Fruit fly (Drosophila melanogaster) whole organism, embryonic: ENCODE measurements around the gene Tango2.

ENCODE experiments used
- Blimp-1 ChIP-seq: fragments of 200-800 bp; sonication (Bioruptor generic); optimal IDR thresholded peaks from 3 replicates; lab custom pipeline; 2018; ENCODE audit warnings: missing biosample characterization, missing genetic modification characterization, mild to moderate bottlenecking, moderate library complexity, missing genetic modification reagents
- CG10267 ChIP-seq: fragments of 200-800 bp; sonication (Bioruptor generic); optimal IDR thresholded peaks from 2 replicates; lab custom pipeline; 2018; ENCODE audit warnings: missing biosample characterization, mild to moderate bottlenecking, missing genetic modification characterization, moderate library complexity
- CG10979 ChIP-seq: fragments of 200-800 bp; sonication (Bioruptor generic); optimal IDR thresholded peaks from 2 replicates; lab custom pipeline; 2018; ENCODE audit warnings: missing biosample characterization, mild to moderate bottlenecking, missing genetic modification characterization, moderate library complexity
- CG11247 ChIP-seq: fragments of 200-800 bp; sonication (Bioruptor generic); IDR thresholded peaks from 2 replicates; pipeline ENCODE4 v1.3.6; 2022; ENCODE audit warnings: missing biosample characterization, missing genetic modification characterization
- CG11398 ChIP-seq: fragments of 200-800 bp; sonication (Bioruptor generic); optimal IDR thresholded peaks from 2 replicates; lab custom pipeline; 2016; ENCODE audit warnings: missing biosample characterization, missing genetic modification characterization
- CG11504 ChIP-seq: fragments of 200-800 bp; sonication (Bioruptor generic); optimal IDR thresholded peaks from 3 replicates; lab custom pipeline; 2019; ENCODE audit warnings: missing biosample characterization, mild to moderate bottlenecking, missing genetic modification characterization, moderate library complexity
- CG14441 ChIP-seq: fragments of 200-800 bp; sonication (Bioruptor generic); IDR thresholded peaks from 2 replicates; pipeline ENCODE4 v1.3.6; 2022; ENCODE audit warnings: missing biosample characterization, missing genetic modification characterization
- CG16779 ChIP-seq: fragments of 200-800 bp; sonication (Bioruptor generic); IDR thresholded peaks from 2 replicates; pipeline ENCODE4 v1.3.6; 2022; ENCODE audit warnings: missing biosample characterization, missing genetic modification characterization
- CG17912 ChIP-seq: fragments of 200-800 bp; sonication (Bioruptor generic); optimal IDR thresholded peaks from 2 replicates; lab custom pipeline; 2018; ENCODE audit warnings: missing biosample characterization, mild to moderate bottlenecking, missing genetic modification characterization
- CG2678 ChIP-seq: fragments of 200-800 bp; sonication (Bioruptor generic); optimal IDR thresholded peaks from 3 replicates; lab custom pipeline; 2019; ENCODE audit warnings: missing biosample characterization, mild to moderate bottlenecking, missing genetic modification characterization, moderate library complexity
- CG2875 ChIP-seq: fragments of 200-800 bp; sonication (Bioruptor generic); optimal IDR thresholded peaks from 2 replicates; lab custom pipeline; 2017; ENCODE audit warnings: missing biosample characterization, mild to moderate bottlenecking, missing genetic modification characterization, missing genetic modification reagents
- CG30403 ChIP-seq: fragments of 200-800 bp; sonication (Bioruptor generic); optimal IDR thresholded peaks from 3 replicates; lab custom pipeline; 2016; ENCODE audit warnings: missing biosample characterization, missing genetic modification characterization
- CG3163 ChIP-seq: fragments of 200-800 bp; sonication (Bioruptor generic); optimal IDR thresholded peaks from 3 replicates; lab custom pipeline; 2016; ENCODE audit warnings: missing biosample characterization, missing genetic modification characterization
- CG3726 ChIP-seq: fragments of 200-800 bp; sonication (Bioruptor generic); IDR thresholded peaks from 3 replicates; pipeline ENCODE4, ENCODE4 v1.3.6; 2022; ENCODE audit warnings: missing biosample characterization, missing genetic modification characterization
- CG4282 ChIP-seq: fragments of 200-800 bp; sonication (Bioruptor generic); optimal IDR thresholded peaks from 2 replicates; lab custom pipeline; 2016; ENCODE audit warnings: missing biosample characterization, missing genetic modification characterization
- CG4404 ChIP-seq: fragments of 200-800 bp; sonication (Bioruptor generic); IDR thresholded peaks from 2 replicates; pipeline ENCODE4 v1.3.6; 2022; ENCODE audit warnings: missing biosample characterization, missing genetic modification characterization
- CG5245 ChIP-seq: fragments of 200-800 bp; sonication (Bioruptor generic); optimal IDR thresholded peaks from 3 replicates; lab custom pipeline; 2016; ENCODE audit warnings: missing biosample characterization, missing genetic modification characterization
- CG6683 ChIP-seq: fragments of 200-800 bp; sonication (Bioruptor generic); optimal IDR thresholded peaks from 2 replicates; lab custom pipeline; 2017; ENCODE audit warnings: missing biosample characterization, mild to moderate bottlenecking, missing genetic modification characterization, missing genetic modification reagents
- CG6765 ChIP-seq: fragments of 200-800 bp; sonication (Bioruptor generic); optimal IDR thresholded peaks from 3 replicates; lab custom pipeline; 2017; ENCODE audit warnings: missing biosample characterization, mild to moderate bottlenecking, missing genetic modification characterization
- CG9215 ChIP-seq: fragments of 200-800 bp; sonication (Bioruptor generic); IDR thresholded peaks from 2 replicates; pipeline ENCODE4 v1.3.6; 2022; ENCODE audit warnings: missing biosample characterization, missing genetic modification characterization
- CG9876 ChIP-seq: fragments of 200-800 bp; sonication (Bioruptor generic); optimal IDR thresholded peaks from 2 replicates; lab custom pipeline; 2016; ENCODE audit warnings: missing biosample characterization, missing genetic modification characterization
- CG9932 ChIP-seq: fragments of 200-800 bp; sonication (Bioruptor generic); IDR thresholded peaks from 2 replicates; pipeline ENCODE4 v1.3.6; 2022; ENCODE audit warnings: missing biosample characterization, missing genetic modification characterization
- CoRest ChIP-seq: fragments of 200-800 bp; sonication (Bioruptor generic); optimal IDR thresholded peaks from 3 replicates; lab custom pipeline; 2018; ENCODE audit warnings: missing biosample characterization, mild to moderate bottlenecking, missing genetic modification characterization, moderate library complexity
- D ChIP-seq, 2 experiments: fragments of 200-800 bp in 1 of 2; fragments of >200 bp in 1 of 2; sonication (Bioruptor generic) in 1 of 2; optimal IDR thresholded peaks; 2 replicates in 1 of 2; 3 replicates in 1 of 2; lab custom pipeline; 2017; ENCODE audit warnings: mild to moderate bottlenecking in 1 of 2, missing biosample characterization in 1 of 2, missing genetic modification characterization in 1 of 2, missing genetic modification reagents in 1 of 2
- Dll ChIP-seq: fragments of 200-800 bp; sonication (Bioruptor generic); IDR thresholded peaks from 4 replicates; pipeline ENCODE4 v1.3.6; 2022; ENCODE audit warnings: missing biosample characterization, missing genetic modification characterization; ENCODE audit not compliant: partially characterized antibody
- Max ChIP-seq: fragments of 200-800 bp; sonication (Bioruptor generic); optimal IDR thresholded peaks from 2 replicates; lab custom pipeline; 2016; ENCODE audit warnings: missing biosample characterization, mild to moderate bottlenecking, missing genetic modification characterization
- Mes4 ChIP-seq: fragments of 200-800 bp; sonication (Bioruptor generic); optimal IDR thresholded peaks from 2 replicates; lab custom pipeline; 2016; ENCODE audit warnings: missing biosample characterization, missing genetic modification characterization
- Oaz ChIP-seq: fragments of 200-800 bp; sonication (Bioruptor generic); IDR thresholded peaks from 2 replicates; pipeline ENCODE4 v1.3.6; 2022; ENCODE audit warnings: missing biosample characterization, missing genetic modification characterization
- Opbp ChIP-seq: fragments of 200-800 bp; sonication (Bioruptor generic); IDR thresholded peaks from 3 replicates; pipeline ENCODE4 v1.3.6; 2022; ENCODE audit warnings: missing biosample characterization, missing genetic modification characterization; ENCODE audit not compliant: partially characterized antibody
- Optix ChIP-seq: fragments of 200-800 bp; sonication (Bioruptor generic); IDR thresholded peaks from 3 replicates; pipeline ENCODE4 v1.3.6; 2022; ENCODE audit warnings: missing biosample characterization, missing genetic modification characterization
- PHDP ChIP-seq: fragments of 200-800 bp; sonication (Bioruptor generic); optimal IDR thresholded peaks from 3 replicates; lab custom pipeline; 2018; ENCODE audit warnings: missing biosample characterization, mild to moderate bottlenecking, missing genetic modification characterization, moderate library complexity
- Ravus ChIP-seq: fragments of 200-800 bp; sonication (Bioruptor generic); IDR thresholded peaks from 2 replicates; pipeline ENCODE4 v1.3.6; 2022; ENCODE audit warnings: missing biosample characterization, missing genetic modification characterization
- Xbp1 ChIP-seq: fragments of 200-800 bp; sonication (Bioruptor generic); optimal IDR thresholded peaks from 3 replicates; lab custom pipeline; 2016; ENCODE audit warnings: missing biosample characterization, mild to moderate bottlenecking, missing genetic modification characterization
- danr ChIP-seq: fragments of 200-800 bp; sonication (Bioruptor generic); IDR thresholded peaks from 2 replicates; pipeline ENCODE4 v1.3.6; 2022; ENCODE audit warnings: missing biosample characterization, missing genetic modification characterization
- dati ChIP-seq: fragments of 200-800 bp; sonication (Bioruptor generic); IDR thresholded peaks from 2 replicates; pipeline ENCODE4 v1.3.6; 2022; ENCODE audit warnings: missing biosample characterization, missing genetic modification characterization
- disco-r ChIP-seq: fragments of 200-800 bp; sonication (Bioruptor generic); optimal IDR thresholded peaks from 2 replicates; lab custom pipeline; 2016; ENCODE audit warnings: missing biosample characterization, missing genetic modification characterization
- emc ChIP-seq: fragments of 200-800 bp; sonication (Bioruptor generic); optimal IDR thresholded peaks from 2 replicates; lab custom pipeline; 2016; ENCODE audit warnings: missing biosample characterization, missing genetic modification characterization
- ems ChIP-seq: fragments of 200-800 bp; sonication (Bioruptor generic); optimal IDR thresholded peaks from 3 replicates; lab custom pipeline; 2016; ENCODE audit warnings: missing biosample characterization, missing genetic modification characterization
- gcm2 ChIP-seq: fragments of 200-800 bp; sonication (Bioruptor generic); optimal IDR thresholded peaks from 2 replicates; lab custom pipeline; 2016; ENCODE audit warnings: missing biosample characterization, missing genetic modification characterization
- kay ChIP-seq: fragments of 200-800 bp; sonication (Bioruptor generic); optimal IDR thresholded peaks from 2 replicates; lab custom pipeline; 2016; ENCODE audit warnings: missing biosample characterization, missing genetic modification characterization
- luna ChIP-seq: fragments of 200-800 bp; sonication (Bioruptor generic); optimal IDR thresholded peaks from 2 replicates; lab custom pipeline; 2016; ENCODE audit warnings: missing biosample characterization, missing genetic modification characterization
- mld ChIP-seq: fragments of 200-800 bp; sonication (Bioruptor generic); IDR thresholded peaks from 3 replicates; pipeline ENCODE4 v1.3.6; 2022; ENCODE audit warnings: missing biosample characterization, missing genetic modification characterization; ENCODE audit not compliant: partially characterized antibody
- pfk ChIP-seq: fragments of 200-800 bp; sonication (Bioruptor generic); optimal IDR thresholded peaks from 2 replicates; lab custom pipeline; 2018; ENCODE audit warnings: missing biosample characterization, mild to moderate bottlenecking, missing genetic modification characterization, moderate library complexity
- row ChIP-seq: fragments of 200-800 bp; sonication (Bioruptor generic); IDR thresholded peaks from 3 replicates; pipeline ENCODE4 v1.3.6; 2022; ENCODE audit warnings: missing biosample characterization, missing genetic modification characterization
- run ChIP-seq: fragments of 200-800 bp; sonication (Bioruptor generic); optimal IDR thresholded peaks from 3 replicates; lab custom pipeline; 2018; ENCODE audit warnings: missing biosample characterization, mild to moderate bottlenecking, missing genetic modification characterization
- stc ChIP-seq: fragments of 200-800 bp; sonication (Bioruptor generic); IDR thresholded peaks from 2 replicates; pipeline ENCODE4 v1.3.6; 2022; ENCODE audit warnings: missing biosample characterization, missing genetic modification characterization
- sug ChIP-seq: fragments of 200-800 bp; optimal IDR thresholded peaks from 2 replicates; lab custom pipeline; 2019; ENCODE audit warnings: missing biosample characterization, mild to moderate bottlenecking, missing genetic modification characterization, moderate library complexity
- toy ChIP-seq: fragments of 200-800 bp; sonication (Bioruptor generic); IDR thresholded peaks from 2 replicates; pipeline ENCODE4 v1.3.6; 2022; ENCODE audit warnings: missing biosample characterization, missing genetic modification characterization
- usp ChIP-seq: fragments of >200 bp; optimal IDR thresholded peaks from 2 replicates; lab custom pipeline; 2017; ENCODE audit warnings: missing biosample characterization, missing genetic modification characterization
- zf30C ChIP-seq: fragments of 200-800 bp; sonication (Bioruptor generic); optimal IDR thresholded peaks from 3 replicates; lab custom pipeline; 2018; ENCODE audit warnings: missing biosample characterization, mild to moderate bottlenecking, missing genetic modification characterization

Tango2 gene

DNA sequence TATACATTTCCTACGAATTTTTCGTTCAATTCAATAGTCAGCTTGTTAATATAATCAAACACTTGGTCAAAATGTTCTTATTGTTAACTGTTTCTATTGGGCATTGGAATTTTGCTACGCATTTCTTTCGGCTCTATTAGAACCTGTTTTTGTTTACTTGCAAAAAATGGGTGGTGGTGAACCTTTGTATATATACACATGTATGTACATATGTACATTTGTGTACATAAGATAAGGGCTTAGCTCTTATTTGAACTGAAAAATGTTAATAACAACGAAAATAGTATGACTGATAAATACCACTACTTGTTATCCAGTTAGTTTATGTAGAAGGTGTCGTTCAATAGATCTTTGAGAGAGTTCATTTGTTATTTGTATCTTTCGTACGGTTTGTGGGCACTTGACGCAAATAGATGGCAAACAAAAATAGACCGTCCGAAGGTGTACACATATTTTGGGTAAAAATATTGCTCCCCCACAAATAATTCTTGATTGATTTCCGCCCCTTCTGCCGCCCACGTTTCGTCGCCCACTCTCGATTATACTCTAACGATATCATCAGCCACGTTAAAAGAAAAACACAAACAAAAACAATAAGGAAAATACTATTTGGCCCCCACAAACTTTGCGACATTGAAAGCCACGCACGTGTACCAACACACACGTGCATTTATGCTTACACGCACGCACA lies 9.2 kb downstream of the Tango2 start (continued):
- no peak for TF ChIP-seq CG11504
- TF ChIP-seq CG9932 (GFP tag; lab: Robert Waterston, UW): 0 out of 2 replicates have a peak, but pooled peaks have one; percentile 29
- TF ChIP-seq CG10979 (tag; lab: Kevin White, UChicago): no peak
- no peak for TF ChIP-seq gcm2 (GFP tag; lab: Kevin White, UChicago)
- TF ChIP-seq CG6683 (GFP tag; lab: Kevin White, UChicago): no peak
- no peak for TF ChIP-seq Opbp (GFP tag; lab: Robert Waterston, UW)
- no peak for TF ChIP-seq zf30C
- no peak for TF ChIP-seq CG9215 (GFP tag; lab: Robert Waterston, UW)
- TF ChIP-seq usp (GFP tag; lab: Kevin White, UChicago): no peak
- no peak for TF ChIP-seq Dll (GFP tag; lab: Robert Waterston, UW)
- TF ChIP-seq CG3726 (GFP tag; lab: Robert Waterston, UW): no peak
- TF ChIP-seq Max: no peak
- TF ChIP-seq CG10267 (tag; lab: Kevin White, UChicago): no peak
- TF ChIP-seq PHDP (tag; lab: Kevin White, UChicago): peak; percentile 48
- TF ChIP-seq CG2875 (GFP tag; lab: Kevin White, UChicago): no peak
- no peak for TF ChIP-seq kay
- TF ChIP-seq luna (GFP tag; lab: Kevin White, UChicago): no peak
- no peak for TF ChIP-seq Oaz (GFP tag; lab: Robert Waterston, UW)
- TF ChIP-seq CG11247 (GFP tag; lab: Robert Waterston, UW): no peak; the same call in 1 of the 2 replicates
- TF ChIP-seq sug (tag; lab: Kevin White, UChicago): peak; percentile 79
- TF ChIP-seq stc (GFP tag; lab: Robert Waterston, UW): no peak
- TF ChIP-seq Mes4: no peak
- TF ChIP-seq ems (GFP tag; lab: Kevin White, UChicago): no peak
- TF ChIP-seq dati (GFP tag; lab: Robert Waterston, UW): no peak
- no peak for TF ChIP-seq CG11398
- TF ChIP-seq CG9876 (GFP tag; lab: Kevin White, UChicago): no peak
- TF ChIP-seq row: no peak; the same call in 2 of the 3 replicates
- TF ChIP-seq mld (GFP tag; lab: Robert Waterston, UW): no peak
- no peak for TF ChIP-seq toy (GFP tag; lab: Robert Waterston, UW)
- TF ChIP-seq Xbp1: no peak
- TF ChIP-seq D (optimal IDR thresholded peaks at IDR 0.05; lab: Kevin White, UChicago): no peak
- no peak for TF ChIP-seq D (GFP tag; optimal IDR thresholded peaks at IDR 0.05; lab: Kevin White, UChicago)
- no peak for TF ChIP-seq emc
- no peak for TF ChIP-seq CG30403
- no peak for TF ChIP-seq run (tag; lab: Kevin White, UChicago)
- no peak for TF ChIP-seq Ravus (GFP tag; lab: Robert Waterston, UW)
- peak; percentile 75 for TF ChIP-seq CG2678 (tag; lab: Kevin White, UChicago)
- TF ChIP-seq Blimp-1: peak; percentile 22
- no peak for TF ChIP-seq danr (GFP tag; lab: Robert Waterston, UW)
- TF ChIP-seq CG4282 (GFP tag; lab: Kevin White, UChicago): no peak
- no peak for TF ChIP-seq CG5245 (GFP tag; lab: Kevin White, UChicago)
- no peak for TF ChIP-seq Optix (GFP tag; lab: Robert Waterston, UW)
- TF ChIP-seq CG6765 (GFP tag; lab: Kevin White, UChicago): peak; percentile 52
- no peak for TF ChIP-seq CG16779
- no peak for TF ChIP-seq CG4404 (GFP tag; lab: Robert Waterston, UW)
- no peak for TF ChIP-seq CG3163 (GFP tag; lab: Kevin White, UChicago)
- peak; percentile 36 for TF ChIP-seq CoRest (tag; lab: Kevin White, UChicago)
- no peak for TF ChIP-seq disco-r
- TF ChIP-seq pfk (GFP tag; lab: Kevin White, UChicago): peak; percentile 23
- TF ChIP-seq CG17912: no peak
- TF ChIP-seq CG14441 (GFP tag; lab: Robert Waterston, UW): no peak
